Worm (Caenorhabditis elegans) whole organism, midembryonic: ENCODE measurements around the gene F14D7.12.

Experiments
- flt-1 ChIP-seq: fragments of 200-800 bp; sonication (Bioruptor generic); IDR thresholded peaks from 2 replicates; pipeline ENCODE4 v1.3.6; 2022; ENCODE audit warnings: missing genetic modification characterization, missing compliant biosample characterization
- med-1 ChIP-seq: sonication (generic microtip); optimal IDR thresholded peaks from 2 replicates; lab custom pipeline; 2017; ENCODE audit warnings: missing genetic modification characterization, mild to moderate bottlenecking, missing compliant biosample characterization, antibody characterized with exemption, missing genetic modification reagents; ENCODE audit not compliant: insufficient read depth
- ref-1 ChIP-seq: fragments of 200-800 bp; sonication (Bioruptor generic); conservative IDR thresholded peaks from 2 replicates; pipeline ENCODE4 v1.3.6; 2022; ENCODE audit warnings: missing genetic modification reagents, missing genetic modification characterization, missing compliant biosample characterization

DNA sequence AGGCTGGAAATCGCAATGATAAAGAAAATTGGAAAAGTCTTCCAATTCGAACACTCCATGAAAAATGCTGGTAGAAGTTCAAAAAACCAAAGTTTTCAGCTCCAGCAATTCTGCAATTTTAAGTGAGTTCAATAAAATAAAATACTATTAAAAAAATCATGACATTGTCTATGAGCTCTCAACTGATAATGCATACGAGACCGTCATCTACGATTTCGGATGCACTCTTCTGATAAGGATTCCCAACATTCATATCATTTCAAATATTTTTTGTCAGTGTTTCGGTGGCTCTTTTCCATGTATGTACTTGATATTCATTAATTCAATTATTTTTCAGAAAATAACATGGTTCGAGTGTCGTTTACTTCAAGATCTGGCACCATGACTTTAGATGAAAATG, 1.3 kb downstream of the F14D7.12 start, which contains the start of gene F14D7.6:
- TF ChIP-seq ref-1 (GFP tag; lab: Robert Waterston, UW): no peak
- no peak for TF ChIP-seq flt-1 (GFP tag; lab: Robert Waterston, UW)
- TF ChIP-seq med-1 (GFP tag; lab: Kevin White, UChicago): no peak
